Fruit fly (Drosophila melanogaster) Kc167 (cell line): ENCODE measurements around the gene TTLL1B.

Source experiments
- Myc ChIP-seq: fragments of >200 bp; optimal IDR thresholded peaks from 2 replicates; lab custom pipeline; 2017; ENCODE audit warnings: missing external identifiers
- h ChIP-seq: fragments of >200 bp; optimal IDR thresholded peaks from 3 replicates; lab custom pipeline; 2018; ENCODE audit warnings: missing external identifiers
- psq ChIP-seq: fragments of >200 bp; optimal IDR thresholded peaks from 2 replicates; lab custom pipeline; 2017; ENCODE audit warnings: missing external identifiers
- ttk ChIP-seq: sonication (Bioruptor generic); optimal IDR thresholded peaks from 2 replicates; lab custom pipeline; 2017; ENCODE audit warnings: missing external identifiers

dm6 chr3L:4697301-4697700, 49.2 kb downstream of the TTLL1B start, which contains the start of gene CG13713:
- no peak for TF ChIP-seq psq (lab: Kevin White, UChicago)
- TF ChIP-seq ttk (lab: Kevin White, UChicago), result no peak
- no peak for TF ChIP-seq h (lab: Kevin White, UChicago)
- TF ChIP-seq Myc, result no peak
